Fruit fly (Drosophila melanogaster) whole organism, prepupa: Measurements from ENCODE around the gene Polr2B.

ENCODE experiments used
- Blimp-1 ChIP-seq: fragments of 200-800 bp; sonication (Bioruptor generic); optimal IDR thresholded peaks from 3 replicates; lab custom pipeline; 2017; ENCODE audit warnings: missing biosample characterization, missing genetic modification characterization, mild to moderate bottlenecking, moderate library complexity, missing genetic modification reagents
- CG10631 ChIP-seq: fragments of 200-800 bp; sonication (Bioruptor generic); optimal IDR thresholded peaks from 2 replicates; lab custom pipeline; 2016; ENCODE audit warnings: missing biosample characterization, missing genetic modification characterization
- CG11762 ChIP-seq: fragments of 200-800 bp; sonication (Bioruptor generic); optimal IDR thresholded peaks from 3 replicates; lab custom pipeline; 2016; ENCODE audit warnings: missing biosample characterization, missing genetic modification characterization; ENCODE audit not compliant: insufficient read depth
- CG11902 ChIP-seq: fragments of 200-800 bp; sonication (Bioruptor generic); optimal IDR thresholded peaks from 3 replicates; lab custom pipeline; 2016; ENCODE audit warnings: missing biosample characterization, missing genetic modification characterization
- CG15336 ChIP-seq: fragments of 200-800 bp; sonication (Bioruptor generic); IDR thresholded peaks from 2 replicates; pipeline ENCODE4 v1.3.6; 2022; ENCODE audit warnings: missing biosample characterization, missing genetic modification characterization
- CG3032 ChIP-seq: fragments of 200-800 bp; optimal IDR thresholded peaks from 2 replicates; lab custom pipeline; 2019; ENCODE audit warnings: missing biosample characterization, mild to moderate bottlenecking, missing genetic modification characterization, moderate library complexity
- CG31627 ChIP-seq: fragments of 200-800 bp; sonication (Bioruptor generic); optimal IDR thresholded peaks from 3 replicates; lab custom pipeline; 2016; ENCODE audit warnings: missing biosample characterization, missing genetic modification characterization
- CG32006 ChIP-seq: fragments of 200-800 bp; sonication (Bioruptor generic); optimal IDR thresholded peaks from 3 replicates; lab custom pipeline; 2017; ENCODE audit warnings: missing biosample characterization, mild to moderate bottlenecking, missing genetic modification characterization
- CG34406 ChIP-seq: fragments of 200-800 bp; sonication (Bioruptor generic); optimal IDR thresholded peaks from 3 replicates; lab custom pipeline; 2016; ENCODE audit warnings: missing biosample characterization, missing genetic modification characterization
- CG6163 ChIP-seq: fragments of 200-800 bp; sonication (Bioruptor generic); IDR thresholded peaks from 3 replicates; pipeline ENCODE4 v1.3.6; 2022; ENCODE audit warnings: missing biosample characterization, missing genetic modification characterization
- CG6808 ChIP-seq: fragments of 200-800 bp; sonication (Bioruptor generic); optimal IDR thresholded peaks from 3 replicates; lab custom pipeline; 2017; ENCODE audit warnings: missing biosample characterization, missing genetic modification characterization, mild to moderate bottlenecking, moderate library complexity, missing genetic modification reagents
- CG8119 ChIP-seq: fragments of 200-800 bp; sonication (Bioruptor generic); IDR thresholded peaks from 3 replicates; pipeline ENCODE4 v1.3.6; 2022; ENCODE audit warnings: missing biosample characterization, missing genetic modification characterization
- Eip75B ChIP-seq: fragments of 200-800 bp; sonication (Bioruptor generic); optimal IDR thresholded peaks from 3 replicates; lab custom pipeline; 2016; ENCODE audit warnings: missing biosample characterization, missing genetic modification characterization
- Eip78C ChIP-seq: fragments of 200-800 bp; sonication (Bioruptor generic); peaks from one replicate; lab custom pipeline; 2016; ENCODE audit warnings: missing biosample characterization, missing genetic modification characterization
- Eip93F ChIP-seq: fragments of 200-800 bp; sonication (Bioruptor generic); optimal IDR thresholded peaks from 2 replicates; lab custom pipeline; 2016; ENCODE audit warnings: missing biosample characterization, mild to moderate bottlenecking, missing genetic modification characterization
- Ets21C ChIP-seq: fragments of 200-800 bp; sonication (Bioruptor generic); optimal IDR thresholded peaks from 3 replicates; lab custom pipeline; 2016; ENCODE audit warnings: missing biosample characterization, missing genetic modification characterization
- Ets96B ChIP-seq: fragments of 200-800 bp; optimal IDR thresholded peaks from 2 replicates; lab custom pipeline; 2019; ENCODE audit warnings: missing biosample characterization, mild to moderate bottlenecking, missing genetic modification characterization, moderate library complexity
- Gug ChIP-seq: fragments of 200-800 bp; sonication (Bioruptor generic); IDR thresholded peaks from 2 replicates; pipeline ENCODE4 v1.3.6; 2022; ENCODE audit warnings: missing biosample characterization, missing genetic modification characterization
- Hr38 ChIP-seq: sonication (Bioruptor generic); optimal IDR thresholded peaks from 2 replicates; lab custom pipeline; 2016; ENCODE audit warnings: missing biosample characterization, missing genetic modification characterization
- Lpt ChIP-seq: fragments of 200-800 bp; sonication (Bioruptor generic); optimal IDR thresholded peaks from 3 replicates; lab custom pipeline; 2016; ENCODE audit warnings: missing biosample characterization, missing genetic modification characterization
- Sox102F ChIP-seq: fragments of 200-800 bp; sonication (Bioruptor generic); optimal IDR thresholded peaks from 2 replicates; lab custom pipeline; 2016; ENCODE audit warnings: missing biosample characterization, mild to moderate bottlenecking, missing genetic modification characterization
- Sox14 ChIP-seq: fragments of 200-800 bp; sonication (Bioruptor generic); optimal IDR thresholded peaks from 3 replicates; lab custom pipeline; 2016; ENCODE audit warnings: missing biosample characterization, missing genetic modification characterization
- Sox15 ChIP-seq: fragments of 200-800 bp; sonication (Bioruptor generic); optimal IDR thresholded peaks from 3 replicates; lab custom pipeline; 2016; ENCODE audit warnings: missing biosample characterization, missing genetic modification characterization
- acj6 ChIP-seq: fragments of 200-800 bp; sonication (Bioruptor generic); optimal IDR thresholded peaks from 3 replicates; lab custom pipeline; 2016; ENCODE audit warnings: missing biosample characterization, missing genetic modification characterization
- cyc ChIP-seq: fragments of 200-800 bp; sonication (Bioruptor generic); optimal IDR thresholded peaks from 3 replicates; lab custom pipeline; 2016; ENCODE audit warnings: missing biosample characterization, missing genetic modification characterization
- dac ChIP-seq: fragments of 200-800 bp; sonication (Bioruptor generic); optimal IDR thresholded peaks from 2 replicates; lab custom pipeline; 2017; ENCODE audit warnings: missing biosample characterization, mild to moderate bottlenecking, missing genetic modification characterization
- dsx ChIP-seq: fragments of 200-800 bp; optimal IDR thresholded peaks from 3 replicates; lab custom pipeline; 2019; ENCODE audit warnings: missing biosample characterization, mild to moderate bottlenecking, missing genetic modification characterization, moderate library complexity; ENCODE audit not compliant: poor library complexity, severe bottlenecking
- eg ChIP-seq: fragments of 200-800 bp; sonication (Bioruptor generic); IDR thresholded peaks from 3 replicates; pipeline ENCODE4 v1.3.6; 2022; ENCODE audit warnings: missing biosample characterization, missing genetic modification characterization
- fkh ChIP-seq: fragments of 200-800 bp; sonication (Bioruptor generic); optimal IDR thresholded peaks from 3 replicates; lab custom pipeline; 2017; ENCODE audit warnings: missing biosample characterization, mild to moderate bottlenecking, missing genetic modification characterization, moderate library complexity
- salr ChIP-seq, 2 experiments: fragments of 200-800 bp; sonication (Bioruptor generic); optimal IDR thresholded peaks; 3 replicates each; lab custom pipeline; 2016 to 2018; ENCODE audit warnings: missing biosample characterization in 2 of 2, missing genetic modification characterization in 2 of 2, mild to moderate bottlenecking in 1 of 2
- spab ChIP-seq: fragments of 200-800 bp; sonication (Bioruptor generic); optimal IDR thresholded peaks from 2 replicates; lab custom pipeline; 2017; ENCODE audit warnings: missing biosample characterization, mild to moderate bottlenecking, missing genetic modification characterization, missing genetic modification reagents
- svp ChIP-seq: fragments of 200-800 bp; sonication (Bioruptor generic); peaks from one replicate; lab custom pipeline; 2016; ENCODE audit warnings: missing biosample characterization, missing genetic modification characterization
- topi ChIP-seq: fragments of 200-800 bp; sonication (Bioruptor generic); optimal IDR thresholded peaks from 3 replicates; lab custom pipeline; 2016; ENCODE audit warnings: missing biosample characterization, missing genetic modification characterization
- vri ChIP-seq: fragments of 200-800 bp; sonication (Bioruptor generic); optimal IDR thresholded peaks from 3 replicates; lab custom pipeline; 2016; ENCODE audit warnings: missing biosample characterization, mild to moderate bottlenecking, missing genetic modification characterization

The Polr2B gene

DNA sequence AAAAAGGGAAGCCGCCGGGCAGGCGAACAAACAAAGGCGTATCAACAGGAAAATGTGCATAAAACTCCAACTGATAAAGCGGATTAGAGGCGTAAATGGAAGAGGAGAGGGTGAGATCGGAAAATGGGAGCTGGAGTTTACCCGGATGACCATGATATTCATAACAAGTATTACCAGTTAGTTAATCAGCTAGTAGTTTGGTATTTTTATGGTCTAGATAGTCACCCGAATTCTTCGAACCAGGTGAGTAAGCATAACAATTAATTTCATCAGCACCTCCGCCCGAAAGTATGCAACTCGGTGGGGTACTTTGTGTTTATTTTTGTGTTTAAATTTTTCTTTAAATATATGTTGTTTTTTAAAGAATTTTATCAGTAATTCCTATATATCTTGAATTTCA lies 29.7 kb upstream of the Polr2B start:
- TF ChIP-seq svp (GFP tag; lab: Kevin White, UChicago) (peak; percentile 25), CG11902 (GFP tag; lab: Kevin White, UChicago) (no peak)

dm6 chr3R:14096792-14097191 lies 28.8 kb upstream of the Polr2B start, which contains the start of gene CCHa1:
TSS of gene CCHa1 (minus strand) at chr3R:14096835.
- TF ChIP-seq CG6163 (GFP tag; lab: Robert Waterston, UW) (no peak), salr (GFP tag; optimal IDR thresholded peaks at IDR 0.05; lab: Kevin White, UChicago) (no peak), Eip75B (no peak), CG34406 (no peak), svp (GFP tag; lab: Kevin White, UChicago) (no peak), CG3032 (no peak), Ets96B (tag; lab: Kevin White, UChicago) (no peak), Hr38 (GFP tag; lab: Kevin White, UChicago) (no peak), Blimp-1 (GFP tag; lab: Kevin White, UChicago) (no peak), CG11762 (GFP tag; lab: Kevin White, UChicago) (no peak), eg (no peak), fkh (no peak), Lpt (GFP tag; lab: Kevin White, UChicago) (no peak), cyc (no peak), Sox15 (no peak), CG6808 (GFP tag; lab: Kevin White, UChicago) (no peak), spab (GFP tag; lab: Kevin White, UChicago) (no peak), dsx (no peak), Ets21C (GFP tag; lab: Kevin White, UChicago) (no peak)

DNA sequence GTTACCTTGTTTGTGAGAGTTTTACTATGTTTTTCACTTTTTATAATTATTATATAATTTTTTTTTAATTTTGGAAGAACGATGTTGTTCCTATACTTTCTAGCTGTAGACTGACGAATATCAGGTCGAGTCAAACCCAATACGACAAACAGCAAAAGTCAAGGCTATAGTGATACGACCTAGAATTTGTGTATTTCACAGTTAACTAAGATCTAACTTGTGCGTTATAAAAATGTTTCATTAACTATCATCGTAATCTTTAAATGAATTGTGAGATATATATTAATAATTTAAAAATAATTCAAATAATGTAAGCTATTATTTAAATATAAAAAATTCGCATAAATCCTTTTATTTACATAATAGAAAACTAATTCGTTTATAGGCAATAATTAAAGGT lies 27.6 kb upstream of the Polr2B start, which contains the start of gene CG9920:
Gene CG9920, minus strand, starts transcription at position 101 of the 400 bp plus-strand sequence.
- TF ChIP-seq Blimp-1 (GFP tag; lab: Kevin White, UChicago) (no peak), Eip75B (no peak), dac (GFP tag; lab: Kevin White, UChicago) (no peak), vri (GFP tag; lab: Kevin White, UChicago) (no peak)

DNA sequence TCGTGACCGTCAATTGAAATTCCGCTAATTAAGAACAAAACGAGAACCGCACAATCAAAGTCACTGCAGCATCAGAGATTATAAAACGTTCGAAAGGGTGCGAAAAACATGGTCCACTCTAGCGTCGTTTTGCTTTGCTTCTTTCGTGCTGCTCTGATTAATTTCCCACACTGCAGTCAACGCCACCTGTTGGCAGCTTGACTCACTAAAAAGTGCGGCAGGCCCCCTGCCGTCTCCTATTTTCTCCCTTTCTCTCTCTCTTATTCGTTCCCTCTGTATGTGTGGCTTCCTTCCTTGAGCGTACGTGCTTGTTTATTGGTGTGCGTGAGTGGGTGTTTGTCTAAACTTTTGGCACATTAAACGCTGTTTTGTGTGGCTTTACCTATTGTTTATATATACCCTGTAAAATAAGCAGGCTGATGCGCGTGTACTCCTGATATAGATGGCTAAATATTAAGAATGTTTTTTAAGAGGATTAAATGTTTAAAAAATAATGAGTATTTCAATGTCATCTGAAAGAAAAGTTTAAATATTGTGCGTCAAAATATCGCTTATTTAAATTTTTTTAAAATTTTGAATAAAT lies 27.0 kb upstream of the Polr2B start:
- TF ChIP-seq CG32006 (no peak), Eip78C (GFP tag; lab: Kevin White, UChicago) (peak; percentile 58), CG11762 (GFP tag; lab: Kevin White, UChicago) (no peak), CG8119 (no peak), Blimp-1 (GFP tag; lab: Kevin White, UChicago) (no peak), CG15336 (GFP tag; lab: Robert Waterston, UW) (no peak), Ets21C (GFP tag; lab: Kevin White, UChicago) (no peak), CG6163 (GFP tag; lab: Robert Waterston, UW) (peak; percentile 41; the same call in 1 of the 3 replicates), Sox14 (GFP tag; lab: Kevin White, UChicago) (no peak), salr (GFP tag; optimal IDR thresholded peaks at IDR 0.05; lab: Kevin White, UChicago) (no peak), Gug (no peak), CG10631 (GFP tag; lab: Kevin White, UChicago) (no peak), Eip93F (GFP tag; lab: Kevin White, UChicago) (no peak), Sox102F (GFP tag; lab: Kevin White, UChicago) (no peak), Eip75B (no peak), CG31627 (GFP tag; lab: Kevin White, UChicago) (peak; percentile 1), acj6 (GFP tag; lab: Kevin White, UChicago) (no peak), fkh (no peak), svp (GFP tag; lab: Kevin White, UChicago) (peak; percentile 44), topi (GFP tag; lab: Kevin White, UChicago) (no peak), eg (peak; percentile 20; the same call in 1 of the 3 replicates)
